Fruit fly (Drosophila melanogaster) whole organism: ENCODE measurements around the gene DAAM.

Experiments used
- CG8478 ChIP-seq: fragments of >200 bp; optimal IDR thresholded peaks from 2 replicates; lab custom pipeline; 2018; ENCODE audit warnings: inconsistent platforms
- EcR ChIP-seq, 2 experiments: fragments of >200 bp; optimal IDR thresholded peaks; 2 replicates each; lab custom pipeline; 2017; ENCODE audit warnings: missing biosample characterization in 2 of 2, missing genetic modification characterization in 2 of 2, missing genetic modification reagents in 2 of 2
- pan ChIP-seq: fragments of >200 bp; optimal IDR thresholded peaks from 2 replicates; lab custom pipeline; 2017
- usp ChIP-seq: fragments of >200 bp; optimal IDR thresholded peaks from 2 replicates; lab custom pipeline; 2017; ENCODE audit warnings: missing biosample characterization, missing genetic modification characterization, mixed read lengths

dm6 chrX:1288924-1289608 is 33.1 kb downstream of the DAAM start:
- TF ChIP-seq EcR (GFP tag; optimal IDR thresholded peaks at IDR 0.05; lab: Kevin White, UChicago) (no peak), usp (GFP tag; lab: Kevin White, UChicago) (no peak), pan (lab: Kevin White, UChicago) (no peak), CG8478 (lab: Kevin White, UChicago) (no peak)
